Fruit fly (Drosophila melanogaster) whole organism, prepupa: ENCODE data around the gene aust.

Source experiments
- Blimp-1 ChIP-seq: fragments of 200-800 bp; sonication (Bioruptor generic); optimal IDR thresholded peaks from 3 replicates; lab custom pipeline; 2017; ENCODE audit warnings: missing biosample characterization, missing genetic modification characterization, mild to moderate bottlenecking, moderate library complexity, missing genetic modification reagents
- CG10631 ChIP-seq: fragments of 200-800 bp; sonication (Bioruptor generic); optimal IDR thresholded peaks from 2 replicates; lab custom pipeline; 2016; ENCODE audit warnings: missing biosample characterization, missing genetic modification characterization
- CG10669 ChIP-seq: fragments of 200-800 bp; sonication (Bioruptor generic); optimal IDR thresholded peaks from 3 replicates; lab custom pipeline; 2018; ENCODE audit warnings: missing biosample characterization, mild to moderate bottlenecking, missing genetic modification characterization, moderate library complexity
- CG15336 ChIP-seq: fragments of 200-800 bp; sonication (Bioruptor generic); IDR thresholded peaks from 2 replicates; pipeline ENCODE4 v1.3.6; 2022; ENCODE audit warnings: missing biosample characterization, missing genetic modification characterization
- CG1621 ChIP-seq: fragments of 200-800 bp; sonication (Bioruptor generic); optimal IDR thresholded peaks from 3 replicates; lab custom pipeline; 2018; ENCODE audit warnings: missing biosample characterization, mild to moderate bottlenecking, missing genetic modification characterization
- CG16779 ChIP-seq: fragments of 200-800 bp; sonication (Bioruptor generic); optimal IDR thresholded peaks from 3 replicates; lab custom pipeline; 2017; ENCODE audit warnings: missing biosample characterization, mild to moderate bottlenecking, missing genetic modification characterization
- CG3032 ChIP-seq: fragments of 200-800 bp; optimal IDR thresholded peaks from 2 replicates; lab custom pipeline; 2019; ENCODE audit warnings: missing biosample characterization, mild to moderate bottlenecking, missing genetic modification characterization, moderate library complexity
- CG31627 ChIP-seq: fragments of 200-800 bp; sonication (Bioruptor generic); optimal IDR thresholded peaks from 3 replicates; lab custom pipeline; 2016; ENCODE audit warnings: missing biosample characterization, missing genetic modification characterization
- CG32006 ChIP-seq: fragments of 200-800 bp; sonication (Bioruptor generic); optimal IDR thresholded peaks from 3 replicates; lab custom pipeline; 2017; ENCODE audit warnings: missing biosample characterization, mild to moderate bottlenecking, missing genetic modification characterization
- CG34406 ChIP-seq: fragments of 200-800 bp; sonication (Bioruptor generic); optimal IDR thresholded peaks from 3 replicates; lab custom pipeline; 2016; ENCODE audit warnings: missing biosample characterization, missing genetic modification characterization
- CG4318 ChIP-seq: fragments of 200-800 bp; sonication (Bioruptor generic); optimal IDR thresholded peaks from 3 replicates; lab custom pipeline; 2017; ENCODE audit warnings: missing biosample characterization, mild to moderate bottlenecking, missing genetic modification characterization
- CG6163 ChIP-seq: fragments of 200-800 bp; sonication (Bioruptor generic); IDR thresholded peaks from 3 replicates; pipeline ENCODE4 v1.3.6; 2022; ENCODE audit warnings: missing biosample characterization, missing genetic modification characterization
- CG6276 ChIP-seq: fragments of 200-800 bp; sonication (Bioruptor generic); optimal IDR thresholded peaks from 2 replicates; lab custom pipeline; 2017; ENCODE audit warnings: missing biosample characterization, mild to moderate bottlenecking, missing genetic modification characterization
- CG6808 ChIP-seq: fragments of 200-800 bp; sonication (Bioruptor generic); optimal IDR thresholded peaks from 3 replicates; lab custom pipeline; 2017; ENCODE audit warnings: missing biosample characterization, missing genetic modification characterization, mild to moderate bottlenecking, moderate library complexity, missing genetic modification reagents
- CG6854 ChIP-seq: fragments of 200-800 bp; sonication (Bioruptor generic); optimal IDR thresholded peaks from 2 replicates; lab custom pipeline; 2017; ENCODE audit warnings: missing biosample characterization, mild to moderate bottlenecking, missing genetic modification characterization
- CG7368 ChIP-seq: fragments of 200-800 bp; sonication (Bioruptor generic); optimal IDR thresholded peaks from 3 replicates; lab custom pipeline; 2016; ENCODE audit warnings: missing biosample characterization, missing genetic modification characterization
- CG8119 ChIP-seq: fragments of 200-800 bp; sonication (Bioruptor generic); IDR thresholded peaks from 3 replicates; pipeline ENCODE4 v1.3.6; 2022; ENCODE audit warnings: missing biosample characterization, missing genetic modification characterization
- CG8319 ChIP-seq: fragments of 200-800 bp; sonication (Bioruptor generic); optimal IDR thresholded peaks from 3 replicates; lab custom pipeline; 2016; ENCODE audit warnings: missing biosample characterization, missing genetic modification characterization
- CG8632 ChIP-seq: fragments of 200-800 bp; sonication (Bioruptor generic); optimal IDR thresholded peaks from 3 replicates; lab custom pipeline; 2016; ENCODE audit warnings: missing biosample characterization, missing genetic modification characterization
- CG9139 ChIP-seq: fragments of 200-800 bp; sonication (Bioruptor generic); optimal IDR thresholded peaks from 3 replicates; lab custom pipeline; 2017; ENCODE audit warnings: missing biosample characterization, mild to moderate bottlenecking, missing genetic modification characterization
- Eip75B ChIP-seq: fragments of 200-800 bp; sonication (Bioruptor generic); optimal IDR thresholded peaks from 3 replicates; lab custom pipeline; 2016; ENCODE audit warnings: missing biosample characterization, missing genetic modification characterization
- Eip78C ChIP-seq: fragments of 200-800 bp; sonication (Bioruptor generic); peaks from one replicate; lab custom pipeline; 2016; ENCODE audit warnings: missing biosample characterization, missing genetic modification characterization
- Eip93F ChIP-seq: fragments of 200-800 bp; sonication (Bioruptor generic); optimal IDR thresholded peaks from 2 replicates; lab custom pipeline; 2016; ENCODE audit warnings: missing biosample characterization, mild to moderate bottlenecking, missing genetic modification characterization
- Ets96B ChIP-seq: fragments of 200-800 bp; optimal IDR thresholded peaks from 2 replicates; lab custom pipeline; 2019; ENCODE audit warnings: missing biosample characterization, mild to moderate bottlenecking, missing genetic modification characterization, moderate library complexity
- Hr38 ChIP-seq: sonication (Bioruptor generic); optimal IDR thresholded peaks from 2 replicates; lab custom pipeline; 2016; ENCODE audit warnings: missing biosample characterization, missing genetic modification characterization
- Hr4 ChIP-seq: fragments of 200-800 bp; sonication (Bioruptor generic); optimal IDR thresholded peaks from 3 replicates; lab custom pipeline; 2016; ENCODE audit warnings: missing biosample characterization, missing genetic modification characterization
- Lpt ChIP-seq: fragments of 200-800 bp; sonication (Bioruptor generic); optimal IDR thresholded peaks from 3 replicates; lab custom pipeline; 2016; ENCODE audit warnings: missing biosample characterization, missing genetic modification characterization
- Met ChIP-seq: fragments of 200-800 bp; sonication (Bioruptor generic); optimal IDR thresholded peaks from 3 replicates; lab custom pipeline; 2016; ENCODE audit warnings: missing biosample characterization, missing genetic modification characterization
- OdsH ChIP-seq: fragments of 200-800 bp; sonication (Bioruptor generic); optimal IDR thresholded peaks from 3 replicates; lab custom pipeline; 2016; ENCODE audit warnings: missing biosample characterization, missing genetic modification characterization
- Smox ChIP-seq: fragments of 200-800 bp; sonication (Bioruptor generic); optimal IDR thresholded peaks from 3 replicates; lab custom pipeline; 2016; ENCODE audit warnings: missing biosample characterization, missing genetic modification characterization
- Sox102F ChIP-seq: fragments of 200-800 bp; sonication (Bioruptor generic); optimal IDR thresholded peaks from 2 replicates; lab custom pipeline; 2016; ENCODE audit warnings: missing biosample characterization, mild to moderate bottlenecking, missing genetic modification characterization
- Sox14 ChIP-seq: fragments of 200-800 bp; sonication (Bioruptor generic); optimal IDR thresholded peaks from 3 replicates; lab custom pipeline; 2016; ENCODE audit warnings: missing biosample characterization, missing genetic modification characterization
- achi ChIP-seq: fragments of 200-800 bp; sonication (Bioruptor generic); optimal IDR thresholded peaks from 3 replicates; lab custom pipeline; 2016; ENCODE audit warnings: missing biosample characterization, missing genetic modification characterization
- acj6 ChIP-seq: fragments of 200-800 bp; sonication (Bioruptor generic); optimal IDR thresholded peaks from 3 replicates; lab custom pipeline; 2016; ENCODE audit warnings: missing biosample characterization, missing genetic modification characterization
- cyc ChIP-seq: fragments of 200-800 bp; sonication (Bioruptor generic); optimal IDR thresholded peaks from 3 replicates; lab custom pipeline; 2016; ENCODE audit warnings: missing biosample characterization, missing genetic modification characterization
- dac ChIP-seq: fragments of 200-800 bp; sonication (Bioruptor generic); optimal IDR thresholded peaks from 2 replicates; lab custom pipeline; 2017; ENCODE audit warnings: missing biosample characterization, mild to moderate bottlenecking, missing genetic modification characterization
- dsx ChIP-seq: fragments of 200-800 bp; optimal IDR thresholded peaks from 3 replicates; lab custom pipeline; 2019; ENCODE audit warnings: missing biosample characterization, mild to moderate bottlenecking, missing genetic modification characterization, moderate library complexity; ENCODE audit not compliant: poor library complexity, severe bottlenecking
- esn ChIP-seq: fragments of 200-800 bp; sonication (Bioruptor generic); optimal IDR thresholded peaks from 2 replicates; lab custom pipeline; 2016; ENCODE audit warnings: missing biosample characterization, mild to moderate bottlenecking, missing genetic modification characterization, moderate library complexity
- fd85E ChIP-seq: fragments of 200-800 bp; sonication (Bioruptor generic); optimal IDR thresholded peaks from 3 replicates; lab custom pipeline; 2016; ENCODE audit warnings: missing biosample characterization, missing genetic modification characterization
- fkh ChIP-seq: fragments of 200-800 bp; sonication (Bioruptor generic); optimal IDR thresholded peaks from 3 replicates; lab custom pipeline; 2017; ENCODE audit warnings: missing biosample characterization, mild to moderate bottlenecking, missing genetic modification characterization, moderate library complexity
- lz ChIP-seq: fragments of 200-800 bp; sonication (Bioruptor generic); optimal IDR thresholded peaks from 3 replicates; lab custom pipeline; 2016; ENCODE audit warnings: missing biosample characterization, missing genetic modification characterization
- pdm3 ChIP-seq: fragments of 200-800 bp; sonication (Bioruptor generic); optimal IDR thresholded peaks from 3 replicates; lab custom pipeline; 2016; ENCODE audit warnings: missing biosample characterization, missing genetic modification characterization
- ss ChIP-seq, 2 experiments: fragments of 200-800 bp; sonication (Bioruptor generic); optimal IDR thresholded peaks; 2 replicates in 1 of 2; 3 replicates in 1 of 2; lab custom pipeline; 2017 to 2018; ENCODE audit warnings: mild to moderate bottlenecking in 2 of 2, missing biosample characterization in 2 of 2, missing genetic modification characterization in 2 of 2, moderate library complexity in 1 of 2
- svp ChIP-seq: fragments of 200-800 bp; sonication (Bioruptor generic); peaks from one replicate; lab custom pipeline; 2016; ENCODE audit warnings: missing biosample characterization, missing genetic modification characterization
- vri ChIP-seq: fragments of 200-800 bp; sonication (Bioruptor generic); optimal IDR thresholded peaks from 3 replicates; lab custom pipeline; 2016; ENCODE audit warnings: missing biosample characterization, mild to moderate bottlenecking, missing genetic modification characterization

Gene aust

DNA sequence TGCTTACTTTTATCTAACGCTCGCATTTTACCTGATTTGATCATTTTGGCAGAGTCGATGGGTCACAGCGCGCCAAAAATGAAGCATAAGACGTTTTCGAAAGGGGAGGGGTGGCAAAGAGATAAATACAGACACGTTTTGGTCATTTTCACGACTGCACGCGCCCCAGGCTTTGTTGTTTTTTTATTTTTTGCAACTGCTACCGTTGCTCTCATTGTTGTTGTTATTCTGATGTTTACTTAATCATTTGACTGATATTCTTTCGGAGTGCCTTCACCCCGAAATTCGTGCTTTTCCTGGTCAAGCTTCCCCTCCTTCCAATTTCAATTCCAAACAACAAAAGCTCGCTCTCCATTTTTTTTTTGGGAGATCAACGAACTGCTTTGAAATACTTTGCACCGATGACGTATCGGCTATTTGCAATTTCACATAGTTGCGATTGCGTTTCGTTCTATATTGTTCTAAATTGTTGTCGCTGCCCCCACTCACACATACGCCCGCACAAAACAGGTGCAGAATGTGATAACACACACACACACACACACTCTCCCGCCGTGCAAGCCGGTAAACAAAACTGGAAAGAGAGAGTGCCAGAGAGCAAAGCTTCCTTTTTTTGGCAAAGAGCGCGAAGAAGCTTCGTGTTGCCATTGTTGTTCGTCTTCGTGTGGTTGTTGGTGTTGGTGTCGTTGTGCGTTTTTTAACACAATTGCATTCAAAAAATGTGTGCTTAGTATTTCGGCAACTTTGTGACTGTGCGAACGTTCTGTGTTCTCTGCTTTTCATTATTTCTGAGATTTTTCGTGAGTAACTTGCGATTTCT, 13.4 kb downstream of the aust start (continued):
- TF ChIP-seq CG10631 (no peak), pdm3 (GFP tag; lab: Kevin White, UChicago) (no peak), fkh (GFP tag; lab: Kevin White, UChicago) (no peak), Eip78C (GFP tag; lab: Kevin White, UChicago) (peak; percentile 6), fd85E (GFP tag; lab: Kevin White, UChicago) (no peak), CG3032 (tag; lab: Kevin White, UChicago) (no peak), CG8319 (no peak), CG16779 (tag; lab: Kevin White, UChicago) (no peak), CG9139 (GFP tag; lab: Kevin White, UChicago) (no peak), CG34406 (GFP tag; lab: Kevin White, UChicago) (no peak), Eip75B (no peak), Hr4 (GFP tag; lab: Kevin White, UChicago) (no peak), CG8632 (GFP tag; lab: Kevin White, UChicago) (no peak), cyc (GFP tag; lab: Kevin White, UChicago) (no peak), acj6 (GFP tag; lab: Kevin White, UChicago) (no peak), vri (GFP tag; lab: Kevin White, UChicago) (peak; percentile 91), Lpt (GFP tag; lab: Kevin White, UChicago) (no peak), Sox14 (GFP tag; lab: Kevin White, UChicago) (no peak), Hr38 (GFP tag; lab: Kevin White, UChicago) (no peak), Met (peak; percentile 47), Blimp-1 (GFP tag; lab: Kevin White, UChicago) (no peak), esn (GFP tag; lab: Kevin White, UChicago) (peak; percentile 4)

dm6 chr2L:9236404-9236803, 14.4 kb downstream of the aust start:
- TF ChIP-seq CG6276 (GFP tag; lab: Kevin White, UChicago) (no peak), CG15336 (no peak), CG1621 (tag; lab: Kevin White, UChicago) (no peak), OdsH (GFP tag; lab: Kevin White, UChicago) (no peak), CG4318 (no peak), CG6808 (GFP tag; lab: Kevin White, UChicago) (no peak), fd85E (GFP tag; lab: Kevin White, UChicago) (no peak), CG6854 (GFP tag; lab: Kevin White, UChicago) (no peak), CG10669 (GFP tag; lab: Kevin White, UChicago) (no peak)
- TF ChIP-seq, all 60 proteins: peak for 0

DNA sequence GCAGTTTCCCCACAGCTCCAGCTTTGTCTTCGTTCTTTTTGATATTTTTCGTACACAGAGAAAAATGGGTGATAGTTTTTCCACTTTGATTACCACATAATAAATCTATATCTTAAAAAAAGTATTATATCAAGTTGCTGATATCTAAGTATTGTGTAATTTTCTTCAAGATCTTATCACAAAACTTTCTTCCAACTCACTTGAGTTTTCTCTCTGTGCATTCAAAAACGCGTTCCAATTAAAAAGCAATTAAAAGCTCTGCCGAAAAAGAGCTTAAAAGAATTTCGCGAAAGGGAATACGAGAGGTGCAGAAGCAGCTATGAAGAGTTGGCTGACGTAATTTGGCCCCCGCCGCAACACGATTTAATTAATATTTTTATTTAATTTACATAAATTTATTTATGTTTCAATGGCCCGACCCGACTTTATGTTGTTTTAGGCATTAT, 15.3 kb downstream of the aust start:
- peak; percentile 70 for TF ChIP-seq Smox (GFP tag; lab: Kevin White, UChicago)
- TF ChIP-seq dac (GFP tag; lab: Kevin White, UChicago): no peak
- peak; percentile 83 for TF ChIP-seq Eip78C (GFP tag; lab: Kevin White, UChicago)
- TF ChIP-seq CG16779 (tag; lab: Kevin White, UChicago): no peak
- TF ChIP-seq CG6808 (GFP tag; lab: Kevin White, UChicago): no peak
- peak; percentile 16 for TF ChIP-seq CG8319
- TF ChIP-seq Eip75B: peak; percentile 27
- peak; percentile 48 for TF ChIP-seq achi (GFP tag; lab: Kevin White, UChicago)
- no peak for TF ChIP-seq CG32006 (GFP tag; lab: Kevin White, UChicago)
- TF ChIP-seq Met: peak; percentile 71
- peak; percentile 46 for TF ChIP-seq CG7368 (GFP tag; lab: Kevin White, UChicago)
- no peak for TF ChIP-seq CG6163 (GFP tag; lab: Robert Waterston, UW)
- peak; percentile 42 for TF ChIP-seq vri (GFP tag; lab: Kevin White, UChicago)
- no peak for TF ChIP-seq Ets96B (tag; lab: Kevin White, UChicago)
- TF ChIP-seq Sox14 (GFP tag; lab: Kevin White, UChicago): peak; percentile 25
- no peak for TF ChIP-seq CG10669 (GFP tag; lab: Kevin White, UChicago)
- peak; percentile 56 for TF ChIP-seq lz
- TF ChIP-seq CG15336: peak; percentile 38; the same call in 1 of the 2 replicates
- no peak for TF ChIP-seq CG10631
- TF ChIP-seq Lpt (GFP tag; lab: Kevin White, UChicago): no peak
- TF ChIP-seq CG8119 (GFP tag; lab: Robert Waterston, UW): peak; percentile 40; the same call in 1 of the 3 replicates
- TF ChIP-seq Eip93F: peak; percentile 37
- peak; percentile 87 for TF ChIP-seq svp
- TF ChIP-seq CG31627: peak; percentile 64
- peak; percentile 81 for TF ChIP-seq esn (GFP tag; lab: Kevin White, UChicago)
- TF ChIP-seq ss (GFP tag; optimal IDR thresholded peaks at IDR 0.05; lab: Kevin White, UChicago): no peak
- TF ChIP-seq Sox102F (GFP tag; lab: Kevin White, UChicago): peak; percentile 72
- TF ChIP-seq dsx (GFP tag; lab: Kevin White, UChicago): no peak
